Worm (Caenorhabditis elegans) whole organism, L4/young adult: ENCODE results near the gene F23H12.7.

Experiments
- W03F9.2 ChIP-seq: fragments of 150-350 bp; optimal IDR thresholded peaks from 2 replicates; lab custom pipeline; 2014; ENCODE audit warnings: missing biosample characterization, missing genetic modification characterization
- dao-5 ChIP-seq: sonication (generic microtip); optimal IDR thresholded peaks from 2 replicates; lab custom pipeline; 2016; ENCODE audit warnings: missing genotype, missing genetic modification characterization, moderate library complexity, missing compliant biosample characterization
- him-1 ChIP-seq: sonication (generic microtip); optimal IDR thresholded peaks from 2 replicates; lab custom pipeline; 2016; ENCODE audit warnings: missing genotype, missing genetic modification reagents, missing genetic modification characterization, missing compliant biosample characterization

ce11 chrV:12345808-12346207, 25.7 kb upstream of the F23H12.7 start, which contains the start of gene snb-2:
- TF ChIP-seq him-1 (tag; lab: Kevin White, UChicago) = no peak
- no peak for TF ChIP-seq dao-5 (tag; lab: Kevin White, UChicago)
- no peak for TF ChIP-seq W03F9.2 (tag; lab: Kevin White, UChicago)
